Worm (Caenorhabditis elegans): Measurements from ENCODE around the gene nlp-48.
A peak's percentile ranks its signal among the peaks of the same experiment; 100 is the strongest.

ce11 chrIII:9353814-9354213, 47.1 kb downstream of the nlp-48 start:
- TF ChIP-seq pqm-1 (tag; optimal IDR thresholded peaks at IDR 0.05) (no peak), mdl-1 (tag; optimal IDR thresholded peaks at IDR 0.05) (no peak), hlh-30 (tag; optimal IDR thresholded peaks at IDR 0.05; ENCODE audit: insufficient read depth) (peak; percentile 79), nhr-237 (tag; optimal IDR thresholded peaks at IDR 0.05) (no peak), unc-130 (GFP tag; optimal IDR thresholded peaks at IDR 0.05) (no peak)

Data from whole organism, L4 larva.